Worm (Caenorhabditis elegans): ENCODE measurements around the gene Y51A2A.16.

Y51A2A.16 gene

DNA sequence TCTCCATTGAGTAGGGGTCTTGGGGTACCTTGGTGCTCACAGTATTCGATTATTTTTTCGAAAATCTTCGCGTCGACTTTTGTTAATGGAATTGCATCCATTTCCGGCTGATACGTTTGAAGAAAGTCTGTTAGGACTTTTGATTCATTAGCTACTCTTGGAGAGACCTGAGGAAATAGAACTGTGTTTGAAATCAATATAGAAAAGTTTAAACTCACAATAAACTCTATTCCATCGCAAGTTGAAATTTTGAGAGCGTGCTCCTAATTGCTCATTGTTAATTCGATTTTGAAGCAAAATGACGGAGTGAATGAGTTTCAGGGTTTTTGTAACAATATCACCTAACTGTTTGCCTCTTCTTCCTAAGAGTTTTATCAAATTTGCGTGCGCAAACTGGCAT is 10.8 kb downstream of the Y51A2A.16 start, which contains the start of gene skr-6 (continued):
- no peak for TF ChIP-seq rcor-1 (GFP tag; IDR thresholded peaks at IDR 0.05)

DNA sequence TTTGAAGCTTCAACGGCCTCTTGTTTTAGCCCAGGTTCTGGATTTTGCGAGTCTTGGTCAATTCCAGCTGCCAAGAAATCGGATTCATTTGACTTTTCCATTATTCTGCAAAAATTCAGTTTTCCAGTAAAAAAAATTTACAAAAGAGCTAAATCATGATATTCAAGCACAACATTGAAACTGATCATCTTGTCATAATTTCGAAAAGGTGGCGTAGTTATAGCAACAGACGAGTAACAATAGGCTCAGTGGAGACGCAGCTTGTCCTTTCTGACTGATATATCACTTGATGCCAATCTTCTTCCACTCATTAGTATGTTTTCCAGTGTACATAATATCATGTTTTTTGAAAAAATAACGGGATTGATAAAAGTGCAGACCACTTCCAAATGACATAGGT is 11.9 kb downstream of the Y51A2A.16 start, which contains the start of gene fbxa-213:
Gene fbxa-213 (minus strand): TSS at position 101 of the 400 bp plus-strand sequence.
- no peak for TF ChIP-seq somi-1 (GFP tag; optimal IDR thresholded peaks at IDR 0.05)

DNA sequence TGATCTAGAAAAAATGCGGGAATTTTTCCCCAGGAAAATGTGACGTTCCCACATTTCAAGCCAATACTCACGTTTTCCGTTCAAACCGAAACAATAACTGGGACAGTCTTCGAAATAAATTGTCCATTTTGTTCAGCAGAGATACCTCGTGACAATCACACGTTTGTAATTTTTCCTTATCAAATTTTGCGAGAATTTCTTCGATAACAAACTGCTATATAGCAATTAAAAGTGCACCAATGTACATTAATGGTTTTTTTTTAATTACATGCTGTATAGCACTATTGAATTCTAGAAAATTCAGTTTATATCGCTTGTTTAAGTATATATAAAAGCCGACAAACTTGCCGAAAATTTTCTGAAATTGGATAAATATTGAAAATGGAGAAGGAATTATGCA is 14.4 kb downstream of the Y51A2A.16 start, which contains the start of gene R10E8.6:
Gene R10E8.6 (minus strand): TSS at position 154 of the 400 bp plus-strand sequence.
- TF ChIP-seq snpc-1.1 (tag; optimal IDR thresholded peaks at IDR 0.05; ENCODE audit: insufficient read depth): no peak
- no peak for TF ChIP-seq mel-28 (tag; optimal IDR thresholded peaks at IDR 0.05; ENCODE audit: borderline replicate concordance)
- TF ChIP-seq ekl-4 (GFP tag; IDR thresholded peaks at IDR 0.05): no peak
- no peak for TF ChIP-seq ceh-100 (GFP tag; IDR thresholded peaks at IDR 0.05)
- no peak for TF ChIP-seq ccch-3 (GFP tag; optimal IDR thresholded peaks at IDR 0.05)
- peak; percentile 48 for TF ChIP-seq nhr-80 (tag; optimal IDR thresholded peaks at IDR 0.05)
- TF ChIP-seq attf-5 (GFP tag; optimal IDR thresholded peaks at IDR 0.05): no peak
- TF ChIP-seq nhr-179 (tag; optimal IDR thresholded peaks at IDR 0.05): no peak

DNA sequence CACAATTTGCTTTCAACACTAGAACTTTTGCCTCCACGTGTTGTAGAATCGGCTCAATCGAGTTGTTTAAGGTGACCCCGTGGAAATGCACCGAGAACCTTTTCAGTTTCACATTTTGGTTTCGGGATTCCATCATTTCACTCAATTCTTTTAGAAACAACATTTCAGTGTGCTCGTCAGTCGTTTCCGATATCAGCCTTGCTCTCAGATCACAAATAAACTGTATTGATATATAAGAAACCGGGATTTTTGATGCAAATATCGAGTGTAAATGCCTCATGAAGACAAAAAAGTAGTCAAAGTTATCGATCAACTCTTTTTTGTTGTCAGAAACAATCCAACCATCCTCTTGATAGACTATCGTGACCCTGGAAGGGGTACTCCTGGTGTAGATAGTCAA is 15.2 kb downstream of the Y51A2A.16 start:
- TF ChIP-seq lin-26 (GFP tag; IDR thresholded peaks at IDR 0.05) (no peak), mes-4 (tag; optimal IDR thresholded peaks at IDR 0.05) (no peak), B0019.2 (GFP tag; conservative IDR thresholded peaks at IDR 0.05) (no peak), attf-3 (GFP tag; conservative IDR thresholded peaks at IDR 0.05) (no peak), ceh-91 (GFP tag; IDR thresholded peaks at IDR 0.05) (no peak), nhr-179 (tag; optimal IDR thresholded peaks at IDR 0.05) (no peak), ztf-3 (GFP tag; optimal IDR thresholded peaks at IDR 0.05) (no peak), fkh-3 (tag; optimal IDR thresholded peaks at IDR 0.05) (no peak), repo-1 (tag; optimal IDR thresholded peaks at IDR 0.05) (no peak), cebp-1 (GFP tag; IDR thresholded peaks at IDR 0.05) (no peak), cebp-1 (tag; optimal IDR thresholded peaks at IDR 0.05) (no peak), B0336.3 (GFP tag; IDR thresholded peaks at IDR 0.05) (no peak), hlh-26 (GFP tag; conservative IDR thresholded peaks at IDR 0.05) (no peak), ceh-27 (GFP tag; optimal IDR thresholded peaks at IDR 0.05) (no peak), snpc-1.3 (tag; optimal IDR thresholded peaks at IDR 0.05; ENCODE audit: insufficient read depth) (no peak), Y53G8AR.9 (GFP tag; conservative IDR thresholded peaks at IDR 0.05) (no peak), B0261.1 (tag; optimal IDR thresholded peaks at IDR 0.05) (no peak)

DNA sequence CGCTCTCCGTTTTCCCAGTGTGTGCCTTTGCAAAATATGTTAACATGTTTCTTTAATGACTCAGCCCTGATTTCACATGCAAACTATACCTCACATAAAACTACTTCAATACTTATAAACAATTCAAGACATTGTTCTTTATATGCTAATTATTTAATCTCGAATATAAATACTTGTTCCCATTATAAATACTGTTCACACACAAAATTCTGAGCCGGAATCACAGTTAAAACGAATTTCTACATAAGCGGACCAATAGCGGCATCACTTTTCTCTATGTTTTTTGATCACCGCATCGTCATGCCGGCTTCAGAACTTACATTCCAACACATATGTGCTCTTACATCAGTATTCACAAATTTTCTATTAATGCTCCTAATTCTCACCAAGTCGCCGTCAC is 26.2 kb downstream of the Y51A2A.16 start, which contains the start of gene R10E8.5:
Gene R10E8.5 (plus strand): TSS at position 301 of the 400 bp plus-strand sequence.
- TF ChIP-seq ceh-79 (tag; optimal IDR thresholded peaks at IDR 0.05) (no peak), lin-54 (GFP tag; optimal IDR thresholded peaks at IDR 0.05) (no peak), F10E7.11 (tag; optimal IDR thresholded peaks at IDR 0.05) (no peak), tbx-9 (tag; optimal IDR thresholded peaks at IDR 0.05; ENCODE audit: borderline replicate concordance) (no peak), lsl-1 (GFP tag; optimal IDR thresholded peaks at IDR 0.05) (no peak), cebp-1 (GFP tag; IDR thresholded peaks at IDR 0.05) (no peak), cebp-1 (tag; optimal IDR thresholded peaks at IDR 0.05) (no peak), mel-28 (tag; optimal IDR thresholded peaks at IDR 0.05; ENCODE audit: borderline replicate concordance) (no peak), xnd-1 (tag; optimal IDR thresholded peaks at IDR 0.05) (no peak), B0261.1 (tag; optimal IDR thresholded peaks at IDR 0.05) (no peak), ceh-91 (GFP tag; IDR thresholded peaks at IDR 0.05) (no peak), ccch-3 (GFP tag; optimal IDR thresholded peaks at IDR 0.05) (no peak), aptf-2 (GFP tag; conservative IDR thresholded peaks at IDR 0.05) (no peak), fkh-3 (tag; optimal IDR thresholded peaks at IDR 0.05) (no peak)
